Worm (Caenorhabditis elegans): ENCODE measurements around the gene rnp-7.

Gene rnp-7

DNA sequence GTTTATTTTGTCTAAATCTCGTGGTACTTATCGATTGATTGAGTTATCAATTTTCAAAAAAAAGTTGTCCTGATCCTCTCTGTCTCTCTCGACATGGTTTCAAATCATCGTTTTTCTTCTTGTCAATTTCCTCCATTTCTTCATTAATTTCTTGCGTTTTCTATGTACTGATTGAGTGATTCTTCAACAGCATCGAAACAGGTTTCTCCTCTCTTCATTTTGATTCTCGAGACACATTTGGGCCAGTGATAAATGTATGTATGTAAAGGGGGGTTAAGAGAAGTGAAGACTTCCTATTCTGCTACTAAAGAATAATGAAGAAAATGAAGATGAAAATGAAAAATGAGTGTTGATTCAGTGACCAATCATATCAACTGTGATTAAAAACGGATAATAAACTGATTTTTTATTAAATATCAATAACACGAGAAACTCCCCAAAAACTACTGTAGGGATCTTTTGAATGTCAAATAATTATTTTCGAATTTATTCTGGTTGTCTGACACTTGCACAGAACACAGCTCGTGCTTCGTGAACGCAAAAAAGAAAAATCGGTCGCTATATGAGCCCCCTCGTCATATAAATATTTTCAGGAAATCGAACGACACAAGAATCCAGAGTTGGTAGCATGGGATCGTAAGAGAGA is 42.3 kb upstream of the rnp-7 start (continued):
- TF ChIP-seq ztf-11 (tag; optimal IDR thresholded peaks at IDR 0.05) = no peak

- no peak for TF ChIP-seq Y116A8C.19 (tag; optimal IDR thresholded peaks at IDR 0.05; ENCODE audit: borderline replicate concordance)
- peak; percentile 29 for TF ChIP-seq mep-1 (tag; optimal IDR thresholded peaks at IDR 0.05)
- peak; percentile 35 for TF ChIP-seq nhr-20 (tag; optimal IDR thresholded peaks at IDR 0.05)
- TF ChIP-seq nhr-237 (tag; optimal IDR thresholded peaks at IDR 0.05) = no peak
- peak; percentile 98 for TF ChIP-seq blmp-1 (tag; optimal IDR thresholded peaks at IDR 0.05)
- peak; percentile 58 for TF ChIP-seq lin-14 (GFP tag; optimal IDR thresholded peaks at IDR 0.05)
- no peak for TF ChIP-seq nhr-76 (tag; optimal IDR thresholded peaks at IDR 0.05)
- no peak for TF ChIP-seq ama-1 (optimal IDR thresholded peaks at IDR 0.05)
- TF ChIP-seq dpl-1 (GFP tag; optimal IDR thresholded peaks at IDR 0.05) = peak in 2 of 3 experiments; percentile 2 to 17
- TF ChIP-seq dsc-1 (tag; optimal IDR thresholded peaks at IDR 0.05) = no peak
- no peak for TF ChIP-seq nhr-85 (tag)
- peak; percentile 19 for TF ChIP-seq tbx-2 (tag; optimal IDR thresholded peaks at IDR 0.05)
- TF ChIP-seq nhr-28 (tag; optimal IDR thresholded peaks at IDR 0.05) = no peak
- TF ChIP-seq snu-23 (GFP tag; optimal IDR thresholded peaks at IDR 0.05) = peak; percentile 14
- TF ChIP-seq nhr-71 (tag; optimal IDR thresholded peaks at IDR 0.05) = peak; percentile 37
- TF ChIP-seq lsy-2 (tag; optimal IDR thresholded peaks at IDR 0.05) = peak; percentile 8 to 57
- TF ChIP-seq elt-3 (tag; optimal IDR thresholded peaks at IDR 0.05) = peak in 3 of 6 experiments; percentile 10 to 79 (median 21)
- no peak for TF ChIP-seq efl-1 (optimal IDR thresholded peaks at IDR 0.05)
- peak in 1 of 2 experiments; percentile 42 for TF ChIP-seq efl-1 (GFP tag; optimal IDR thresholded peaks at IDR 0.05 in 1 of 2)
Measured at ce11 chrIII:7201378-7202256, 40.7 kb upstream of the rnp-7 start, which contains the start of gene dpy-31. Gene dpy-31, plus strand, starts transcription at chrIII:7202206.

- TF ChIP-seq C16A3.4 (tag; optimal IDR thresholded peaks at IDR 0.05) (no peak), blmp-1 (tag; optimal IDR thresholded peaks at IDR 0.05) (peak; percentile 53), efl-1 (optimal IDR thresholded peaks at IDR 0.05) (no peak), efl-1 (GFP tag; optimal IDR thresholded peaks at IDR 0.05 in 1 of 2) (peak in 1 of 2 experiments; percentile 21), snu-23 (GFP tag; optimal IDR thresholded peaks at IDR 0.05) (peak; percentile 23), lsy-2 (tag; optimal IDR thresholded peaks at IDR 0.05) (peak; percentile 3 to 24), elt-3 (tag; optimal IDR thresholded peaks at IDR 0.05) (peak in 3 of 6 experiments; percentile 13 to 92 (median 48)), isw-1 (GFP tag; IDR thresholded peaks at IDR 0.05) (no peak), nhr-85 (tag) (peak; percentile 91), lin-14 (GFP tag; optimal IDR thresholded peaks at IDR 0.05) (peak; percentile 22), zag-1 (tag; optimal IDR thresholded peaks at IDR 0.05) (no peak), lin-35 (GFP tag; optimal IDR thresholded peaks at IDR 0.05) (peak in 1 of 2 experiments; percentile 6), nhr-71 (tag; optimal IDR thresholded peaks at IDR 0.05) (peak; percentile 40)
Measured at ce11 chrIII:7199467-7199866, 38.5 kb upstream of the rnp-7 start.

- no peak for TF ChIP-seq efl-3 (GFP tag; optimal IDR thresholded peaks at IDR 0.05)
- TF ChIP-seq zip-4 (GFP tag; optimal IDR thresholded peaks at IDR 0.05) = no peak
- TF ChIP-seq unc-98 (GFP tag; IDR thresholded peaks at IDR 0.05) = peak; percentile 64
- TF ChIP-seq egl-27 (tag; optimal IDR thresholded peaks at IDR 0.05) = no peak
- TF ChIP-seq rnt-1 (tag; optimal IDR thresholded peaks at IDR 0.05) = peak; percentile 97
- TF ChIP-seq hlh-4 (tag; optimal IDR thresholded peaks at IDR 0.05) = no peak
- no peak for TF ChIP-seq fkh-10 (GFP tag; optimal IDR thresholded peaks at IDR 0.05)
- TF ChIP-seq nhr-237 (tag; optimal IDR thresholded peaks at IDR 0.05) = no peak
- TF ChIP-seq nhr-90 (tag; optimal IDR thresholded peaks at IDR 0.05; ENCODE audit: poor library complexity) = peak; percentile 84
- TF ChIP-seq lsy-2 (tag; optimal IDR thresholded peaks at IDR 0.05) = peak; percentile 82 to 84
- TF ChIP-seq hlh-17 (GFP tag; optimal IDR thresholded peaks at IDR 0.05; ENCODE audit: borderline replicate concordance) = no peak
- TF ChIP-seq isw-1 (GFP tag; IDR thresholded peaks at IDR 0.05) = peak; percentile 67
- TF ChIP-seq dsc-1 (tag; optimal IDR thresholded peaks at IDR 0.05) = peak; percentile 77
- no peak for TF ChIP-seq ces-1 (GFP tag; optimal IDR thresholded peaks at IDR 0.05)
- TF ChIP-seq fkh-8 (tag; optimal IDR thresholded peaks at IDR 0.05) = peak; percentile 22
- TF ChIP-seq lin-15B (tag; optimal IDR thresholded peaks at IDR 0.05) = peak; percentile 25
- no peak for TF ChIP-seq mef-2 (tag; optimal IDR thresholded peaks at IDR 0.05)
- TF ChIP-seq nhr-19 (GFP tag; conservative IDR thresholded peaks at IDR 0.05) = peak; percentile 77
- TF ChIP-seq mab-9 (GFP tag; IDR thresholded peaks at IDR 0.05) = no peak
- peak; percentile 65 for TF ChIP-seq sox-4 (tag; optimal IDR thresholded peaks at IDR 0.05)
- TF ChIP-seq skn-1 (tag; optimal IDR thresholded peaks at IDR 0.05) = peak; percentile 51
- TF ChIP-seq egl-13 (tag; optimal IDR thresholded peaks at IDR 0.05) = peak; percentile 81
- TF ChIP-seq nhr-11 (tag; optimal IDR thresholded peaks at IDR 0.05) = no peak
- TF ChIP-seq vab-15 (tag; optimal IDR thresholded peaks at IDR 0.05) = no peak
Measured at ce11 chrIII:7198838-7199237, 37.9 kb upstream of the rnp-7 start, which contains the start of gene pfd-5. Gene pfd-5, minus strand, starts transcription at chrIII:7198884.
